Worm (Caenorhabditis elegans): ENCODE measurements around the gene Y43F8B.20.

Y43F8B.20 gene

DNA sequence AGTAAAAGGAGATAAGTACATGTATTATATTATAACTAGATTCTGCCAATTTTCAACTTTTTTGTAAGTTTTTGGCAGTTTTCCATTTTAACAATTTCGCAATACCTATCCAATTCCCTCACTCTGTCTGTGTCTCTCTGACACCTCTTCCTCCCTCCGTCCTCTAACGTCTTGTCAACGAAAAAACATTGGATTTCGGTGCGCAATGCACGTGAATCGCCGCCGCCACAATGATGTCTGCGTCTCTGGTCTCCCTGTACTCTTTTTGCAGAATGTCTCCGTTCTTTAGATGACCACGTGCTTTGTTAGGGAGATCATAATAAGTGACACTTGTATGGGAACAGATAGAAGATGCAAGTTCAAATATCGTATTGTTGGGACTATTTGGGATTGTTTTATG, 20.4 kb downstream of the Y43F8B.20 start (continued):
- TF ChIP-seq nhr-43 (tag; optimal IDR thresholded peaks at IDR 0.05; ENCODE audit: poor library complexity, severe bottlenecking) (peak; percentile 97), nhr-237 (tag; optimal IDR thresholded peaks at IDR 0.05) (no peak), tbx-2 (tag; optimal IDR thresholded peaks at IDR 0.05) (peak; percentile 86), skn-1 (tag; optimal IDR thresholded peaks at IDR 0.05) (peak; percentile 68), fos-1 (tag; optimal IDR thresholded peaks at IDR 0.05) (peak; percentile 6), nhr-67 (tag; optimal IDR thresholded peaks at IDR 0.05) (no peak), ZK546.5 (tag; optimal IDR thresholded peaks at IDR 0.05) (no peak), snpc-4 (tag; optimal IDR thresholded peaks at IDR 0.05) (peak; percentile 72), zag-1 (tag; optimal IDR thresholded peaks at IDR 0.05) (no peak), lin-39 (tag; optimal IDR thresholded peaks at IDR 0.05) (peak; percentile 88), eor-1 (tag; optimal IDR thresholded peaks at IDR 0.05) (no peak), mdl-1 (tag; optimal IDR thresholded peaks at IDR 0.05) (peak; percentile 99), nfya-1 (tag; optimal IDR thresholded peaks at IDR 0.05; ENCODE audit: insufficient read depth) (peak; percentile 90), elt-2 (tag; optimal IDR thresholded peaks at IDR 0.05) (peak; percentile 78), jun-1 (tag; optimal IDR thresholded peaks at IDR 0.05) (peak; percentile 94), daf-12 (tag; optimal IDR thresholded peaks at IDR 0.05) (peak; percentile 9), lsy-12 (tag; optimal IDR thresholded peaks at IDR 0.05) (peak; percentile 84), elt-1 (tag; optimal IDR thresholded peaks at IDR 0.05) (no peak)

DNA sequence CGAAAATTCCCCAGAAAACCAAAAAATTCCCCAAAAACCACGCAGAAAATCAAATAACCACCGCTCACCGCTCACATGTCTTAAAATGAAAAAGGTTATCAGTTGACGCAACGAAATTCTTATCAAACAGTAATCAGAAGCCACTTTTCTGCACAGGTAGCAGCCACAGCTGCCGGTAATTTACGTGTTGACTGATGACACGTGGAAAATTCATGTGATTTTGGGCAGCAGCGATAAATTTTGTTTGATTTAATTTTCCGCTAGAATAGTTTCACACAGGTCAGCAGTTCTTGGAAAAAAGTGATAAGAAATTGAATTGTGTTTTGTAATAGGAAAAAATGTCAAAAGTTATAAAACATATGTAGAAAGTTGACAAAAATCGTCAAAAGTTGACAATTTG, 22.0 kb downstream of the Y43F8B.20 start:
- TF ChIP-seq elt-2 (tag; optimal IDR thresholded peaks at IDR 0.05) (peak; percentile 99), pha-4 (tag; optimal IDR thresholded peaks at IDR 0.05) (peak; percentile 77), egl-27 (tag; optimal IDR thresholded peaks at IDR 0.05) (peak; percentile 26), daf-12 (tag; optimal IDR thresholded peaks at IDR 0.05) (no peak), mdl-1 (tag; optimal IDR thresholded peaks at IDR 0.05) (peak; percentile 32), nfya-1 (tag; optimal IDR thresholded peaks at IDR 0.05; ENCODE audit: insufficient read depth) (peak; percentile 6), nhr-77 (tag; optimal IDR thresholded peaks at IDR 0.05) (no peak), ztf-11 (tag; optimal IDR thresholded peaks at IDR 0.05) (no peak), pqm-1 (tag; optimal IDR thresholded peaks at IDR 0.05) (peak; percentile 96), nhr-23 (tag; optimal IDR thresholded peaks at IDR 0.05) (peak; percentile 31), nhr-28 (tag; optimal IDR thresholded peaks at IDR 0.05) (no peak), nhr-12 (tag; optimal IDR thresholded peaks at IDR 0.05) (no peak), jun-1 (tag; optimal IDR thresholded peaks at IDR 0.05) (peak; percentile 83), lsy-12 (tag; optimal IDR thresholded peaks at IDR 0.05) (peak; percentile 17), hmg-11 (tag; optimal IDR thresholded peaks at IDR 0.05) (no peak), aly-2 (tag; optimal IDR thresholded peaks at IDR 0.05) (no peak)

DNA sequence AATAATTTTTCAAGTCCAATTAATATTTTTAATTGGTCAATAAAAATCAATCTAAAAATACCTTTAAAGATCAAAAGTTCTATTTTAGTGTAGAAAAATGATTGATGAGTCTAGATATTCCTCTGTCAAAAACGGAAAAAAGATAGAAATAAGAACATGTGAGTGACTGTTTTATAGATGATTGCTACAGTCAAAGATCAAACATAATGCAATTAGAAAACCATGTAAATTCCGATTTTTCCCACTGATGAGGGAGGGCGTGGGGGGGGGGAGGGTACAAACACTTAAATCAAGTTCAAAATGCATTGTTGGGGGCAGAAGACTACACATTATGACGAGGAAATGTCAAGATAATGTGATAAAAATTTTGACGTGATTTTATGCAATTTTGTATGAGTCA, 23.4 kb downstream of the Y43F8B.20 start:
- TF ChIP-seq elt-2 (tag; optimal IDR thresholded peaks at IDR 0.05) (peak; percentile 13), lin-39 (tag; optimal IDR thresholded peaks at IDR 0.05) (no peak), ceh-82 (tag; optimal IDR thresholded peaks at IDR 0.05) (no peak)

DNA sequence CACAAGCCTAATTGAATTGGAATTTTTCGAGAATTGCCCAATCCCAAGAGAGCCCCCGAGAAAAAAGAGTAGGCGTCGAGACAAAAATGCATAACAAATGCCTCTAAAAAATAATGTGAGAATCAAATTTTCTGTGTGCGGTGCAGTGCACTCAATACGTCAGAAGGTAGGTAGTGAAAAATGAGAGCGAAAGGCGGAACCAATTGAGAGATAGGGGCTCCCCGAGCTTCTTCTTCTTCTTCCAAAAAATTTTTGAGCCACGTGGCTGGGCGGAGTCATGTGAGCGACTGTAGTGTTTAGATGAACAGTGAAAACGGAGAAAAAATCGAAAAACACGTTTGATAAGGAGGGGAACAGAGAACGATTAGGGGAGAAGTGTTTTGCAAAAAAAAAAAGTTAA, 25.0 kb downstream of the Y43F8B.20 start:
- TF ChIP-seq fkh-10 (GFP tag; optimal IDR thresholded peaks at IDR 0.05): no peak
- no peak for TF ChIP-seq skn-1 (tag; optimal IDR thresholded peaks at IDR 0.05)
- no peak for TF ChIP-seq egl-27 (tag; optimal IDR thresholded peaks at IDR 0.05)
- no peak for TF ChIP-seq R02D3.7 (tag; optimal IDR thresholded peaks at IDR 0.05)
- no peak for TF ChIP-seq nhr-67 (tag; optimal IDR thresholded peaks at IDR 0.05)
- TF ChIP-seq nhr-12 (tag; optimal IDR thresholded peaks at IDR 0.05): no peak
- TF ChIP-seq elt-3 (tag; optimal IDR thresholded peaks at IDR 0.05): no peak
- TF ChIP-seq nhr-237 (tag; optimal IDR thresholded peaks at IDR 0.05): no peak
- TF ChIP-seq snpc-4 (tag; optimal IDR thresholded peaks at IDR 0.05): no peak
- TF ChIP-seq ceh-16 (tag; optimal IDR thresholded peaks at IDR 0.05): no peak
- TF ChIP-seq ZK546.5 (tag; optimal IDR thresholded peaks at IDR 0.05): no peak
- TF ChIP-seq nhr-23 (tag; optimal IDR thresholded peaks at IDR 0.05): no peak
- TF ChIP-seq aly-2 (tag; optimal IDR thresholded peaks at IDR 0.05): no peak
- TF ChIP-seq ztf-11 (tag; optimal IDR thresholded peaks at IDR 0.05): no peak
- no peak for TF ChIP-seq mml-1 (tag; optimal IDR thresholded peaks at IDR 0.05)
- no peak for TF ChIP-seq nhr-77 (tag; optimal IDR thresholded peaks at IDR 0.05)
- no peak for TF ChIP-seq eor-1 (tag; optimal IDR thresholded peaks at IDR 0.05)
- TF ChIP-seq ztf-4 (tag; optimal IDR thresholded peaks at IDR 0.05): no peak
- TF ChIP-seq nhr-11 (tag; optimal IDR thresholded peaks at IDR 0.05): no peak
- TF ChIP-seq tbx-2 (tag; optimal IDR thresholded peaks at IDR 0.05): no peak
- TF ChIP-seq nfya-1 (tag; optimal IDR thresholded peaks at IDR 0.05; ENCODE audit: insufficient read depth): peak; percentile 28
- TF ChIP-seq sea-2 (GFP tag; optimal IDR thresholded peaks at IDR 0.05): no peak
- TF ChIP-seq lsy-12 (tag; optimal IDR thresholded peaks at IDR 0.05): no peak
- peak; percentile 38 for TF ChIP-seq pha-4 (tag; optimal IDR thresholded peaks at IDR 0.05)
- no peak for TF ChIP-seq zag-1 (tag; optimal IDR thresholded peaks at IDR 0.05)
- TF ChIP-seq mdl-1 (tag; optimal IDR thresholded peaks at IDR 0.05): peak; percentile 47
- TF ChIP-seq lin-15B (tag; optimal IDR thresholded peaks at IDR 0.05): no peak
- peak; percentile 76 for TF ChIP-seq elt-2 (tag; optimal IDR thresholded peaks at IDR 0.05)
- TF ChIP-seq unc-62 (GFP tag; optimal IDR thresholded peaks at IDR 0.05): no peak
- TF ChIP-seq jun-1 (tag; optimal IDR thresholded peaks at IDR 0.05): no peak
- TF ChIP-seq egl-5 (tag; optimal IDR thresholded peaks at IDR 0.05): no peak
- peak; percentile 66 for TF ChIP-seq pqm-1 (tag; optimal IDR thresholded peaks at IDR 0.05)
- TF ChIP-seq nhr-25 (tag; optimal IDR thresholded peaks at IDR 0.05): no peak
- no peak for TF ChIP-seq nhr-76 (tag; optimal IDR thresholded peaks at IDR 0.05)
- TF ChIP-seq ama-1 (optimal IDR thresholded peaks at IDR 0.05): no peak
- no peak for TF ChIP-seq nhr-28 (tag; optimal IDR thresholded peaks at IDR 0.05)
- no peak for TF ChIP-seq daf-12 (tag; optimal IDR thresholded peaks at IDR 0.05)
- TF ChIP-seq fkh-2 (tag; optimal IDR thresholded peaks at IDR 0.05): no peak
- no peak for TF ChIP-seq elt-1 (tag; optimal IDR thresholded peaks at IDR 0.05)

Measured in whole organism, L3 larva.